Fruit fly (Drosophila melanogaster) whole organism, embryonic: ENCODE measurements around the gene Nulp1.

Source experiments
- Atf6 ChIP-seq: fragments of 200-800 bp; sonication (Bioruptor generic); IDR thresholded peaks from 2 replicates; pipeline ENCODE4 v1.3.6; 2022; ENCODE audit warnings: missing biosample characterization, missing genetic modification characterization
- B-H2 ChIP-seq: fragments of 200-800 bp; sonication (Bioruptor generic); optimal IDR thresholded peaks from 2 replicates; lab custom pipeline; 2018; ENCODE audit warnings: missing biosample characterization, mild to moderate bottlenecking, missing genetic modification characterization
- Bdp1 ChIP-seq: fragments of 200-800 bp; sonication (Bioruptor generic); optimal IDR thresholded peaks from 3 replicates; lab custom pipeline; 2016; ENCODE audit warnings: missing biosample characterization, missing genetic modification characterization
- Bgb ChIP-seq: fragments of 200-800 bp; sonication (Bioruptor generic); IDR thresholded peaks from 2 replicates; pipeline ENCODE4 v1.3.6; 2022; ENCODE audit warnings: missing biosample characterization, missing genetic modification characterization; ENCODE audit not compliant: partially characterized antibody
- BtbVII ChIP-seq: fragments of 200-800 bp; sonication (Bioruptor generic); optimal IDR thresholded peaks from 3 replicates; lab custom pipeline; 2017; ENCODE audit warnings: missing biosample characterization, mild to moderate bottlenecking, missing genetic modification characterization
- CG10959 ChIP-seq: fragments of 200-800 bp; sonication (Bioruptor generic); IDR thresholded peaks from 2 replicates; pipeline ENCODE4 v1.3.6; 2022; ENCODE audit warnings: missing biosample characterization, missing genetic modification characterization
- CG15269 ChIP-seq: fragments of 200-800 bp; sonication (Bioruptor generic); optimal IDR thresholded peaks from 2 replicates; lab custom pipeline; 2018; ENCODE audit warnings: missing biosample characterization, mild to moderate bottlenecking, missing genetic modification characterization, moderate library complexity
- CG1603 ChIP-seq: fragments of 200-800 bp; sonication (Bioruptor generic); optimal IDR thresholded peaks from 2 replicates; lab custom pipeline; 2019; ENCODE audit warnings: missing biosample characterization, mild to moderate bottlenecking, missing genetic modification characterization, moderate library complexity
- CG17359 ChIP-seq: fragments of 200-800 bp; sonication (Bioruptor generic); optimal IDR thresholded peaks from 3 replicates; lab custom pipeline; 2018; ENCODE audit warnings: missing biosample characterization, mild to moderate bottlenecking, missing genetic modification characterization, moderate library complexity
- CG2889 ChIP-seq: fragments of 200-800 bp; sonication (Bioruptor generic); IDR thresholded peaks from 3 replicates; pipeline ENCODE4 v1.3.6; 2022; ENCODE audit warnings: missing biosample characterization, missing genetic modification characterization
- CG30403 ChIP-seq: fragments of 200-800 bp; sonication (Bioruptor generic); optimal IDR thresholded peaks from 3 replicates; lab custom pipeline; 2016; ENCODE audit warnings: missing biosample characterization, missing genetic modification characterization
- CG3065 ChIP-seq: fragments of 200-800 bp; sonication (Bioruptor generic); optimal IDR thresholded peaks from 2 replicates; lab custom pipeline; 2016; ENCODE audit warnings: missing biosample characterization, missing genetic modification characterization
- CG33557 ChIP-seq: fragments of 200-800 bp; sonication (Bioruptor generic); optimal IDR thresholded peaks from 2 replicates; lab custom pipeline; 2019; ENCODE audit warnings: missing biosample characterization, mild to moderate bottlenecking, missing genetic modification characterization, moderate library complexity
- CG3847 ChIP-seq: fragments of 200-800 bp; sonication (Bioruptor generic); IDR thresholded peaks from 2 replicates; pipeline ENCODE4 v1.3.6; 2022; ENCODE audit warnings: missing biosample characterization, missing genetic modification characterization
- CG4424 ChIP-seq: fragments of 200-800 bp; sonication (Bioruptor generic); optimal IDR thresholded peaks from 3 replicates; lab custom pipeline; 2016; ENCODE audit warnings: missing biosample characterization, missing genetic modification characterization
- CG6254 ChIP-seq: fragments of 200-800 bp; sonication (Bioruptor generic); optimal IDR thresholded peaks from 3 replicates; lab custom pipeline; 2017; ENCODE audit warnings: mild to moderate bottlenecking, missing biosample characterization, missing genetic modification reagents, missing genetic modification characterization
- CG7556 ChIP-seq: fragments of 200-800 bp; sonication (Bioruptor generic); optimal IDR thresholded peaks from 2 replicates; lab custom pipeline; 2017; ENCODE audit warnings: missing biosample characterization, mild to moderate bottlenecking, missing genetic modification characterization
- CG8359 ChIP-seq: fragments of 200-800 bp; sonication (Bioruptor generic); optimal IDR thresholded peaks from 2 replicates; lab custom pipeline; 2017; ENCODE audit warnings: missing biosample characterization, mild to moderate bottlenecking, missing genetic modification characterization, borderline replicate concordance
- Dad ChIP-seq: fragments of 200-800 bp; sonication (Bioruptor generic); optimal IDR thresholded peaks from 3 replicates; lab custom pipeline; 2016; ENCODE audit warnings: missing biosample characterization, missing genetic modification characterization
- Dfd ChIP-seq, 2 experiments: fragments of >200 bp; optimal IDR thresholded peaks; 2 replicates each; lab custom pipeline; 2017; ENCODE audit warnings: missing biosample characterization in 2 of 2, missing genetic modification characterization in 2 of 2
- Doc3 ChIP-seq: fragments of 200-800 bp; sonication (Bioruptor generic); IDR thresholded peaks from 3 replicates; pipeline ENCODE4 v1.3.6; 2022; ENCODE audit warnings: missing biosample characterization, missing genetic modification characterization; ENCODE audit not compliant: partially characterized antibody
- Drgx ChIP-seq: fragments of 200-800 bp; sonication (Bioruptor generic); IDR thresholded peaks from 2 replicates; pipeline ENCODE4 v1.3.6; 2022; ENCODE audit warnings: missing biosample characterization, missing genetic modification characterization
- Ets97D ChIP-seq: fragments of 200-800 bp; sonication (Bioruptor generic); optimal IDR thresholded peaks from 3 replicates; lab custom pipeline; 2016; ENCODE audit warnings: missing biosample characterization, missing genetic modification characterization
- Fer3 ChIP-seq: fragments of 200-800 bp; sonication (Bioruptor generic); optimal IDR thresholded peaks from 2 replicates; lab custom pipeline; 2018; ENCODE audit warnings: missing biosample characterization, mild to moderate bottlenecking, missing genetic modification characterization, moderate library complexity
- GATAe ChIP-seq: fragments of 200-800 bp; sonication (Bioruptor generic); conservative IDR thresholded peaks from 2 replicates; pipeline ENCODE4 v1.3.6; 2022; ENCODE audit warnings: missing biosample characterization, missing genetic modification characterization
- Hsf ChIP-seq: fragments of 200-800 bp; sonication (Bioruptor generic); optimal IDR thresholded peaks from 3 replicates; lab custom pipeline; 2016; ENCODE audit warnings: missing biosample characterization, missing genetic modification characterization
- Med ChIP-seq: fragments of 200-800 bp; sonication (Bioruptor generic); peaks from one replicate; lab custom pipeline; 2016; ENCODE audit warnings: missing biosample characterization, missing genetic modification characterization, mild to moderate bottlenecking, inconsistent platforms, moderate library complexity
- Meics ChIP-seq: fragments of 200-800 bp; sonication (Bioruptor generic); optimal IDR thresholded peaks from 2 replicates; lab custom pipeline; 2017; ENCODE audit warnings: missing biosample characterization, mild to moderate bottlenecking, missing genetic modification characterization
- Rx ChIP-seq: fragments of 200-800 bp; sonication (Bioruptor generic); IDR thresholded peaks from 2 replicates; pipeline ENCODE4 v1.3.6; 2022; ENCODE audit warnings: missing biosample characterization, missing genetic modification characterization
- YL-1 ChIP-seq: fragments of 200-800 bp; sonication (Bioruptor generic); optimal IDR thresholded peaks from 3 replicates; lab custom pipeline; 2017; ENCODE audit warnings: missing biosample characterization, mild to moderate bottlenecking, missing genetic modification characterization
- amos ChIP-seq: fragments of 200-800 bp; sonication (Bioruptor generic); IDR thresholded peaks from 2 replicates; pipeline ENCODE4 v1.3.6; 2022; ENCODE audit warnings: missing biosample characterization, missing genetic modification characterization; ENCODE audit not compliant: partially characterized antibody
- bigmax ChIP-seq: fragments of 200-800 bp; sonication (Bioruptor generic); optimal IDR thresholded peaks from 2 replicates; lab custom pipeline; 2018; ENCODE audit warnings: missing biosample characterization, mild to moderate bottlenecking, missing genetic modification characterization
- bsh ChIP-seq, 2 experiments: fragments of 200-800 bp; sonication (Bioruptor generic); optimal IDR thresholded peaks; 2 replicates each; lab custom pipeline; 2017 to 2018; ENCODE audit warnings: mild to moderate bottlenecking in 2 of 2, missing biosample characterization in 2 of 2, missing genetic modification characterization in 2 of 2, moderate library complexity in 1 of 2
- ewg ChIP-seq: fragments of 200-800 bp; sonication (Bioruptor generic); optimal IDR thresholded peaks from 3 replicates; lab custom pipeline; 2017; ENCODE audit warnings: mild to moderate bottlenecking, missing biosample characterization, missing genetic modification reagents, missing genetic modification characterization
- grn ChIP-seq: fragments of 200-800 bp; sonication (Bioruptor generic); optimal IDR thresholded peaks from 3 replicates; lab custom pipeline; 2017; ENCODE audit warnings: missing biosample characterization, missing genetic modification characterization
- gsb-n ChIP-seq: fragments of 200-800 bp; sonication (Bioruptor generic); optimal IDR thresholded peaks from 3 replicates; lab custom pipeline; 2018; ENCODE audit warnings: missing biosample characterization, mild to moderate bottlenecking, missing genetic modification characterization
- insv ChIP-seq, 2 experiments: fragments of 200-800 bp; sonication (Bioruptor generic); optimal IDR thresholded peaks; 3 replicates each; lab custom pipeline; 2016 to 2018; ENCODE audit warnings: missing biosample characterization in 2 of 2, missing genetic modification characterization in 2 of 2
- ken ChIP-seq: fragments of 200-800 bp; sonication (Bioruptor generic); IDR thresholded peaks from 3 replicates; pipeline ENCODE4 v1.3.6; 2022; ENCODE audit warnings: missing biosample characterization, missing genetic modification characterization
- klu ChIP-seq: fragments of 200-800 bp; sonication (Bioruptor generic); IDR thresholded peaks from 2 replicates; pipeline ENCODE4 v1.3.6; 2022; ENCODE audit warnings: missing biosample characterization, missing genetic modification characterization
- mam ChIP-seq: fragments of 200-800 bp; sonication (Bioruptor generic); optimal IDR thresholded peaks from 3 replicates; lab custom pipeline; 2016; ENCODE audit warnings: missing biosample characterization, missing genetic modification characterization
- nom ChIP-seq: fragments of 200-800 bp; sonication (Bioruptor generic); optimal IDR thresholded peaks from 2 replicates; lab custom pipeline; 2017; ENCODE audit warnings: missing biosample characterization, missing genetic modification characterization, mild to moderate bottlenecking, moderate library complexity, missing genetic modification reagents
- oc ChIP-seq: fragments of 200-800 bp; sonication (Bioruptor generic); optimal IDR thresholded peaks from 2 replicates; lab custom pipeline; 2018; ENCODE audit warnings: missing biosample characterization, mild to moderate bottlenecking, missing genetic modification characterization, moderate library complexity
- pan ChIP-seq, 4 experiments: fragments of >200 bp in 3 of 4; fragments of 200-800 bp in 1 of 4; sonication (Bioruptor generic) in 1 of 4; optimal IDR thresholded peaks in 3 of 4; IDR thresholded peaks in 1 of 4; 2 replicates each; pipeline versions ENCODE4 v1.3.6 to Lab custom; 2017 to 2022; ENCODE audit warnings: missing biosample characterization in 2 of 4, missing genetic modification characterization in 2 of 4, mixed read lengths in 1 of 4
- rib ChIP-seq: fragments of 200-800 bp; sonication (Bioruptor generic); IDR thresholded peaks from 2 replicates; pipeline ENCODE4 v1.3.6; 2022; ENCODE audit warnings: missing biosample characterization, missing genetic modification characterization
- row ChIP-seq: fragments of 200-800 bp; sonication (Bioruptor generic); IDR thresholded peaks from 3 replicates; pipeline ENCODE4 v1.3.6; 2022; ENCODE audit warnings: missing biosample characterization, missing genetic modification characterization
- sisA ChIP-seq: fragments of 200-800 bp; sonication (Bioruptor generic); IDR thresholded peaks from 2 replicates; pipeline ENCODE4 v1.3.6; 2022; ENCODE audit warnings: missing biosample characterization, missing genetic modification characterization
- sr ChIP-seq: fragments of 200-800 bp; sonication (Bioruptor generic); IDR thresholded peaks from 3 replicates; pipeline ENCODE4 v1.3.6; 2022; ENCODE audit warnings: missing biosample characterization, missing genetic modification characterization
- tio ChIP-seq: fragments of 200-800 bp; sonication (Bioruptor generic); optimal IDR thresholded peaks from 2 replicates; lab custom pipeline; 2017; ENCODE audit warnings: missing biosample characterization, missing genetic modification characterization, inconsistent platforms
- tx ChIP-seq: fragments of 200-800 bp; sonication (Bioruptor generic); optimal IDR thresholded peaks from 2 replicates; lab custom pipeline; 2016; ENCODE audit warnings: missing biosample characterization, missing genetic modification characterization
- zen2 ChIP-seq: fragments of 200-800 bp; sonication (Bioruptor generic); IDR thresholded peaks from 3 replicates; pipeline ENCODE4 v1.3.6; 2022; ENCODE audit warnings: missing biosample characterization, missing genetic modification characterization; ENCODE audit not compliant: partially characterized antibody

The Nulp1 gene

dm6 chr3L:8091650-8092068 is 18.5 kb upstream of the Nulp1 start, which contains the start of gene CG7565 (continued):
- TF ChIP-seq pan (optimal IDR thresholded peaks at IDR 0.05; lab: Kevin White, UChicago) (no peak), pan (GFP tag; optimal IDR thresholded peaks at IDR 0.05 in 1 of 2, IDR thresholded peaks at IDR 0.05 in 1 of 2) (peak in 1 of 2 experiments; percentile 28), Hsf (GFP tag; lab: Kevin White, UChicago) (peak; percentile 44), CG33557 (GFP tag; lab: Kevin White, UChicago) (no peak), grn (GFP tag; lab: Kevin White, UChicago) (peak; percentile 3), row (GFP tag; lab: Robert Waterston, UW) (peak; percentile 33; the same call in 1 of the 3 replicates), Dad (GFP tag; lab: Kevin White, UChicago) (peak; percentile 26), Bgb (GFP tag; lab: Robert Waterston, UW) (peak; percentile 54), ken (GFP tag; lab: Robert Waterston, UW) (no peak; the same call in 2 of the 3 replicates), nom (GFP tag; lab: Kevin White, UChicago) (no peak), BtbVII (GFP tag; lab: Kevin White, UChicago) (no peak), Rx (GFP tag; lab: Robert Waterston, UW) (no peak), GATAe (no peak), CG8359 (GFP tag; lab: Kevin White, UChicago) (no peak), Dfd (GFP tag; optimal IDR thresholded peaks at IDR 0.05; lab: Kevin White, UChicago) (no peak), gsb-n (tag; lab: Kevin White, UChicago) (no peak), bigmax (peak; percentile 60), Doc3 (peak; percentile 60; the same call in 1 of the 3 replicates), CG1603 (peak; percentile 69), Ets97D (peak; percentile 81), Fer3 (tag; lab: Kevin White, UChicago) (peak; percentile 35), klu (no peak), sr (no peak), Atf6 (GFP tag; lab: Robert Waterston, UW) (peak; percentile 59; the same call in 1 of the 2 replicates), sisA (GFP tag; lab: Robert Waterston, UW) (no peak), YL-1 (GFP tag; lab: Kevin White, UChicago) (peak; percentile 75), CG3847 (GFP tag; lab: Robert Waterston, UW) (peak; percentile 49), Drgx (GFP tag; lab: Robert Waterston, UW) (0 out of 2 replicates have a peak, but pooled peaks have one; percentile 12), CG30403 (GFP tag; lab: Kevin White, UChicago) (peak; percentile 39), CG4424 (GFP tag; lab: Kevin White, UChicago) (peak; percentile 17), CG6254 (GFP tag; lab: Kevin White, UChicago) (no peak), rib (GFP tag; lab: Robert Waterston, UW) (no peak), amos (GFP tag; lab: Robert Waterston, UW) (no peak; the same call in 1 of the 2 replicates), zen2 (GFP tag; lab: Robert Waterston, UW) (peak; percentile 32; the same call in 1 of the 3 replicates), insv (GFP tag; optimal IDR thresholded peaks at IDR 0.05; lab: Kevin White, UChicago) (no peak), CG17359 (tag; lab: Kevin White, UChicago) (peak; percentile 38), tx (peak; percentile 33), Bdp1 (no peak), tio (GFP tag; lab: Kevin White, UChicago) (no peak), Meics (peak; percentile 59), Med (GFP tag; lab: Kevin White, UChicago) (peak; percentile 96), CG10959 (GFP tag; lab: Robert Waterston, UW) (no peak), CG7556 (GFP tag; lab: Kevin White, UChicago) (peak; percentile 29), mam (GFP tag; lab: Kevin White, UChicago) (peak; percentile 30), CG3065 (GFP tag; lab: Kevin White, UChicago) (no peak), CG2889 (GFP tag; lab: Robert Waterston, UW) (no peak), bsh (GFP tag; optimal IDR thresholded peaks at IDR 0.05; lab: Kevin White, UChicago) (peak in 1 of 2 experiments; percentile 20), ewg (GFP tag; lab: Kevin White, UChicago) (peak; percentile 96), B-H2 (GFP tag; lab: Kevin White, UChicago) (peak; percentile 84), oc (tag; lab: Kevin White, UChicago) (peak; percentile 23), CG15269 (tag; lab: Kevin White, UChicago) (peak; percentile 22)
